Worm (Caenorhabditis elegans) whole organism, late embryonic: ENCODE measurements around the gene T22B3.3.

ENCODE experiments used
- C08G9.2 ChIP-seq: sonication (generic microtip); optimal IDR thresholded peaks from 2 replicates; lab custom pipeline; 2016; ENCODE audit warnings: mild to moderate bottlenecking, missing genetic modification characterization, moderate library complexity, missing compliant biosample characterization
- C38D4.7 ChIP-seq: fragments of 200-800 bp; sonication (Bioruptor generic); optimal IDR thresholded peaks from 2 replicates; lab custom pipeline; 2018; ENCODE audit warnings: mild to moderate bottlenecking, missing genetic modification characterization, moderate library complexity, missing compliant biosample characterization
- F13H6.1 ChIP-seq: sonication (generic microtip); optimal IDR thresholded peaks from 2 replicates; lab custom pipeline; 2016; ENCODE audit warnings: missing genetic modification characterization, missing compliant biosample characterization
- K02D7.2 ChIP-seq: sonication (generic microtip); optimal IDR thresholded peaks from 2 replicates; lab custom pipeline; 2017; ENCODE audit warnings: mild to moderate bottlenecking, missing genetic modification characterization, missing compliant biosample characterization
- K09A11.1 ChIP-seq: sonication (generic microtip); optimal IDR thresholded peaks from 2 replicates; lab custom pipeline; 2017; ENCODE audit warnings: antibody characterized with exemption, mild to moderate bottlenecking, missing genetic modification characterization, missing compliant biosample characterization; ENCODE audit not compliant: insufficient read depth
- T23F11.4 ChIP-seq: fragments of 200-800 bp; sonication (Bioruptor generic); optimal IDR thresholded peaks from 2 replicates; lab custom pipeline; 2018; ENCODE audit warnings: mild to moderate bottlenecking, missing genetic modification characterization, missing compliant biosample characterization
- Y22D7AL.16 ChIP-seq: sonication (generic microtip); optimal IDR thresholded peaks from 2 replicates; lab custom pipeline; 2016; ENCODE audit warnings: missing genetic modification characterization, missing compliant biosample characterization
- ahr-1 ChIP-seq: sonication (generic microtip); optimal IDR thresholded peaks from 2 replicates; lab custom pipeline; 2016; ENCODE audit warnings: missing genetic modification characterization, missing compliant biosample characterization
- ama-1 ChIP-seq: fragments of 150-350 bp; optimal IDR thresholded peaks from 2 replicates; lab custom pipeline; 2014
- ceh-18 ChIP-seq: sonication (generic microtip); optimal IDR thresholded peaks from 2 replicates; lab custom pipeline; 2016; ENCODE audit warnings: missing genetic modification characterization, missing compliant biosample characterization
- ceh-2 ChIP-seq: sonication (generic microtip); optimal IDR thresholded peaks from 2 replicates; lab custom pipeline; 2016; ENCODE audit warnings: missing genotype, missing genetic modification characterization, missing compliant biosample characterization
- ceh-22 ChIP-seq: sonication (generic microtip); optimal IDR thresholded peaks from 2 replicates; lab custom pipeline; 2017; ENCODE audit warnings: missing biosample characterization, missing genetic modification characterization
- ceh-30 ChIP-seq: fragments of 150-350 bp; optimal IDR thresholded peaks from 2 replicates; lab custom pipeline; 2014; ENCODE audit warnings: missing biosample characterization, missing genetic modification characterization
- ceh-31 ChIP-seq: sonication (generic microtip); optimal IDR thresholded peaks from 2 replicates; lab custom pipeline; 2016; ENCODE audit warnings: missing genetic modification characterization, missing compliant biosample characterization
- ceh-34 ChIP-seq: sonication (generic microtip); optimal IDR thresholded peaks from 2 replicates; lab custom pipeline; 2016; ENCODE audit warnings: mild to moderate bottlenecking, missing genetic modification characterization, missing compliant biosample characterization
- ceh-45 ChIP-seq: fragments of 200-800 bp; sonication (Bioruptor generic); IDR thresholded peaks from 2 replicates; pipeline ENCODE4 v1.3.6; 2022; ENCODE audit warnings: missing genetic modification reagents, missing genetic modification characterization, missing compliant biosample characterization
- ceh-48 ChIP-seq: sonication (generic microtip); optimal IDR thresholded peaks from 2 replicates; lab custom pipeline; 2016; ENCODE audit warnings: missing genetic modification characterization, inconsistent platforms, missing compliant biosample characterization
- ceh-6 ChIP-seq: fragments of 200-800 bp; sonication (Bioruptor generic); optimal IDR thresholded peaks from 2 replicates; lab custom pipeline; 2018; ENCODE audit warnings: mild to moderate bottlenecking, missing genetic modification characterization, missing compliant biosample characterization
- che-1 ChIP-seq: sonication (generic microtip); optimal IDR thresholded peaks from 2 replicates; lab custom pipeline; 2016; ENCODE audit warnings: mild to moderate bottlenecking, missing genetic modification characterization, missing compliant biosample characterization
- dmd-4 ChIP-seq: sonication (generic microtip); optimal IDR thresholded peaks from 2 replicates; lab custom pipeline; 2016; ENCODE audit warnings: borderline replicate concordance, missing genetic modification characterization, missing compliant biosample characterization
- dve-1 ChIP-seq: sonication (generic microtip); optimal IDR thresholded peaks from 2 replicates; lab custom pipeline; 2017; ENCODE audit warnings: antibody characterized with exemption, mild to moderate bottlenecking, missing genetic modification characterization, missing compliant biosample characterization
- elt-2 ChIP-seq: sonication (generic microtip); optimal IDR thresholded peaks from 2 replicates; lab custom pipeline; 2016; ENCODE audit warnings: missing genetic modification reagents, missing genetic modification characterization, missing compliant biosample characterization
- elt-4 ChIP-seq: sonication (generic microtip); optimal IDR thresholded peaks from 2 replicates; lab custom pipeline; 2016; ENCODE audit warnings: missing genetic modification characterization, missing compliant biosample characterization
- eyg-1 ChIP-seq: sonication (generic microtip); optimal IDR thresholded peaks from 2 replicates; lab custom pipeline; 2016; ENCODE audit warnings: missing genotype, missing genetic modification characterization, missing compliant biosample characterization
- gmeb-2 ChIP-seq: sonication (generic microtip); optimal IDR thresholded peaks from 2 replicates; lab custom pipeline; 2016; ENCODE audit warnings: missing genetic modification characterization, inconsistent platforms, missing compliant biosample characterization
- hlh-13 ChIP-seq: fragments of 200-800 bp; sonication (Bioruptor generic); optimal IDR thresholded peaks from 2 replicates; lab custom pipeline; 2018; ENCODE audit warnings: mild to moderate bottlenecking, missing genetic modification characterization, missing compliant biosample characterization
- hlh-15 ChIP-seq: sonication (generic microtip); optimal IDR thresholded peaks from 2 replicates; lab custom pipeline; 2016; ENCODE audit warnings: missing genetic modification characterization, missing compliant biosample characterization
- hlh-30 ChIP-seq: sonication (generic microtip); optimal IDR thresholded peaks from 2 replicates; lab custom pipeline; 2017; ENCODE audit warnings: antibody characterized with exemption, missing genetic modification characterization, missing compliant biosample characterization; ENCODE audit not compliant: insufficient read depth
- hlh-8 ChIP-seq: sonication (generic microtip); optimal IDR thresholded peaks from 2 replicates; lab custom pipeline; 2016; ENCODE audit warnings: missing genotype, missing genetic modification characterization, missing compliant biosample characterization
- lin-11 ChIP-seq: fragments of 200-800 bp; sonication (Bioruptor generic); optimal IDR thresholded peaks from 2 replicates; lab custom pipeline; 2018; ENCODE audit warnings: mild to moderate bottlenecking, missing genetic modification characterization, missing compliant biosample characterization
- madf-2 ChIP-seq: sonication (generic microtip); optimal IDR thresholded peaks from 2 replicates; lab custom pipeline; 2017; ENCODE audit warnings: missing genetic modification characterization, missing compliant biosample characterization
- mec-3 ChIP-seq: sonication (generic microtip); optimal IDR thresholded peaks from 2 replicates; lab custom pipeline; 2016; ENCODE audit warnings: borderline replicate concordance, missing genetic modification characterization, missing compliant biosample characterization
- nfya-1 ChIP-seq: sonication (generic microtip); optimal IDR thresholded peaks from 2 replicates; lab custom pipeline; 2017; ENCODE audit warnings: missing genetic modification characterization, mild to moderate bottlenecking, missing compliant biosample characterization, antibody characterized with exemption, moderate library complexity
- nhr-11 ChIP-seq: fragments of 150-350 bp; optimal IDR thresholded peaks from 2 replicates; lab custom pipeline; 2014; ENCODE audit warnings: missing biosample characterization, missing genetic modification characterization
- nhr-232 ChIP-seq: sonication (generic microtip); optimal IDR thresholded peaks from 2 replicates; lab custom pipeline; 2016; ENCODE audit warnings: missing genetic modification characterization, missing compliant biosample characterization
- odd-2 ChIP-seq: sonication (generic microtip); optimal IDR thresholded peaks from 2 replicates; lab custom pipeline; 2017; ENCODE audit warnings: antibody characterized with exemption, mild to moderate bottlenecking, missing genetic modification characterization, missing compliant biosample characterization
- pag-3 ChIP-seq: sonication (generic microtip); optimal IDR thresholded peaks from 2 replicates; lab custom pipeline; 2016; ENCODE audit warnings: missing compliant biosample characterization, missing genetic modification characterization, borderline replicate concordance
- pax-1 ChIP-seq: fragments of 150-350 bp; optimal IDR thresholded peaks from 2 replicates; lab custom pipeline; 2014; ENCODE audit warnings: missing biosample characterization, missing genetic modification characterization
- pha-2 ChIP-seq: sonication (generic microtip); optimal IDR thresholded peaks from 2 replicates; lab custom pipeline; 2017; ENCODE audit warnings: mild to moderate bottlenecking, missing genetic modification characterization, missing compliant biosample characterization
- pha-4 ChIP-seq: fragments of 150-350 bp; optimal IDR thresholded peaks from 2 replicates; lab custom pipeline; 2018; ENCODE audit warnings: missing biosample characterization, missing genetic modification reagents, missing genetic modification characterization
- pqm-1 ChIP-seq: sonication (generic microtip); optimal IDR thresholded peaks from 2 replicates; lab custom pipeline; 2016; ENCODE audit warnings: missing genetic modification characterization, missing compliant biosample characterization
- ref-2 ChIP-seq: sonication (generic microtip); optimal IDR thresholded peaks from 2 replicates; lab custom pipeline; 2016; ENCODE audit warnings: missing genetic modification characterization, missing compliant biosample characterization
- rnt-1 ChIP-seq: sonication (generic microtip); optimal IDR thresholded peaks from 2 replicates; lab custom pipeline; 2016; ENCODE audit warnings: missing genetic modification characterization, missing compliant biosample characterization
- sdc-2 ChIP-seq: sonication (generic microtip); optimal IDR thresholded peaks from 2 replicates; lab custom pipeline; 2016; ENCODE audit warnings: missing genotype, missing genetic modification characterization, missing compliant biosample characterization
- sox-2 ChIP-seq: fragments of 200-800 bp; sonication (Bioruptor generic); IDR thresholded peaks from 2 replicates; pipeline ENCODE4 v1.3.6; 2022; ENCODE audit warnings: missing genetic modification reagents, missing genetic modification characterization, missing compliant biosample characterization
- sox-4 ChIP-seq: sonication (generic microtip); optimal IDR thresholded peaks from 2 replicates; lab custom pipeline; 2017; ENCODE audit warnings: mild to moderate bottlenecking, missing genetic modification characterization, inconsistent platforms, missing compliant biosample characterization
- syd-9 ChIP-seq: sonication (generic microtip); optimal IDR thresholded peaks from 2 replicates; lab custom pipeline; 2016; ENCODE audit warnings: mild to moderate bottlenecking, missing genetic modification characterization, moderate library complexity, missing compliant biosample characterization
- tbx-2 ChIP-seq: sonication (generic microtip); optimal IDR thresholded peaks from 2 replicates; lab custom pipeline; 2016; ENCODE audit warnings: missing genetic modification characterization, missing compliant biosample characterization
- tbx-7 ChIP-seq: sonication (generic microtip); optimal IDR thresholded peaks from 2 replicates; lab custom pipeline; 2016; ENCODE audit warnings: missing genotype, missing genetic modification characterization, missing compliant biosample characterization
- ttx-3 ChIP-seq: sonication (generic microtip); optimal IDR thresholded peaks from 2 replicates; lab custom pipeline; 2016; ENCODE audit warnings: missing genetic modification reagents, missing genetic modification characterization, missing compliant biosample characterization
- unc-55 ChIP-seq: sonication (generic microtip); optimal IDR thresholded peaks from 2 replicates; lab custom pipeline; 2017; ENCODE audit warnings: missing biosample characterization, missing genetic modification reagents, missing genetic modification characterization
- unc-86 ChIP-seq: sonication (generic microtip); optimal IDR thresholded peaks from 2 replicates; lab custom pipeline; 2016; ENCODE audit warnings: missing genetic modification characterization, missing compliant biosample characterization
- ztf-16 ChIP-seq: sonication (generic microtip); optimal IDR thresholded peaks from 2 replicates; lab custom pipeline; 2017; ENCODE audit warnings: missing genetic modification characterization, missing compliant biosample characterization

T22B3.3 gene

ce11 chrIV:11692071-11692673, 11.4 kb downstream of the T22B3.3 start:
- TF ChIP-seq ama-1 (lab: Kevin White, UChicago) (no peak), dve-1 (tag; lab: Kevin White, UChicago) (peak; percentile 72), ttx-3 (tag; lab: Kevin White, UChicago) (no peak), eyg-1 (no peak), ceh-22 (tag; lab: Kevin White, UChicago) (no peak), elt-4 (no peak), ceh-45 (GFP tag; lab: Robert Waterston, UW) (no peak), hlh-30 (tag; lab: Kevin White, UChicago) (no peak), Y22D7AL.16 (no peak), pax-1 (tag; lab: Kevin White, UChicago) (no peak), mec-3 (tag; lab: Kevin White, UChicago) (no peak), pqm-1 (tag; lab: Kevin White, UChicago) (peak; percentile 44), ceh-2 (tag; lab: Kevin White, UChicago) (peak; percentile 11), gmeb-2 (tag; lab: Kevin White, UChicago) (peak; percentile 15), odd-2 (tag; lab: Kevin White, UChicago) (peak; percentile 18), ceh-30 (tag; lab: Kevin White, UChicago) (no peak), K09A11.1 (tag; lab: Kevin White, UChicago) (no peak), pha-4 (tag; lab: Kevin White, UChicago) (no peak), ceh-18 (tag; lab: Kevin White, UChicago) (peak; percentile 88), che-1 (no peak), sox-4 (no peak), lin-11 (tag; lab: Kevin White, UChicago) (no peak), pha-2 (tag; lab: Kevin White, UChicago) (peak; percentile 45), pag-3 (tag; lab: Kevin White, UChicago) (no peak), dmd-4 (tag; lab: Kevin White, UChicago) (no peak), ceh-48 (tag; lab: Kevin White, UChicago) (no peak), C08G9.2 (tag; lab: Kevin White, UChicago) (no peak), hlh-8 (tag; lab: Kevin White, UChicago) (no peak), elt-2 (peak; percentile 91), rnt-1 (peak; percentile 81), hlh-15 (tag; lab: Kevin White, UChicago) (no peak), syd-9 (peak; percentile 52), sdc-2 (tag; lab: Kevin White, UChicago) (no peak), F13H6.1 (tag; lab: Kevin White, UChicago) (peak; percentile 46), unc-86 (no peak), hlh-13 (GFP tag; lab: Kevin White, UChicago) (no peak), ref-2 (tag; lab: Kevin White, UChicago) (peak; percentile 85), ahr-1 (tag; lab: Kevin White, UChicago) (no peak), ceh-6 (no peak), nhr-11 (tag; lab: Kevin White, UChicago) (no peak), unc-55 (peak; percentile 62), nhr-232 (tag; lab: Kevin White, UChicago) (no peak), tbx-7 (tag; lab: Kevin White, UChicago) (peak; percentile 1), ceh-34 (tag; lab: Kevin White, UChicago) (peak; percentile 69), madf-2 (peak; percentile 29), K02D7.2 (tag; lab: Kevin White, UChicago) (no peak), sox-2 (peak; percentile 34; the same call in 1 of the 2 replicates), C38D4.7 (GFP tag; lab: Kevin White, UChicago) (no peak), ztf-16 (tag; lab: Kevin White, UChicago) (peak; percentile 46), tbx-2 (peak; percentile 76), nfya-1 (peak; percentile 81), T23F11.4 (GFP tag; lab: Kevin White, UChicago) (no peak), ceh-31 (tag; lab: Kevin White, UChicago) (peak; percentile 82)
